Worm (Caenorhabditis elegans): Measurements from ENCODE around the gene tbc-10.

- no peak for TF ChIP-seq cog-1 (tag; optimal IDR thresholded peaks at IDR 0.05)
- TF ChIP-seq T22C8.4 (GFP tag; IDR thresholded peaks at IDR 0.05) = no peak
- TF ChIP-seq ref-1 (GFP tag; conservative IDR thresholded peaks at IDR 0.05) = no peak
Measured at ce11 chrIII:950472-950871, 32.6 kb upstream of the tbc-10 start, which contains the start of the genes fbxa-67 and fbxa-11.
